Worm (Caenorhabditis elegans) whole organism, midembryonic: Measurements from ENCODE around the gene cdr-2.

Experiments used
- T22C8.4 ChIP-seq: fragments of 200-800 bp; sonication (Bioruptor generic); IDR thresholded peaks from 2 replicates; pipeline ENCODE4 v1.3.6; 2022; ENCODE audit warnings: missing genetic modification characterization, missing compliant biosample characterization
- cog-1 ChIP-seq: sonication (generic microtip); optimal IDR thresholded peaks from 2 replicates; lab custom pipeline; 2016; ENCODE audit warnings: missing genetic modification characterization, missing compliant biosample characterization
- flt-1 ChIP-seq: fragments of 200-800 bp; sonication (Bioruptor generic); IDR thresholded peaks from 2 replicates; pipeline ENCODE4 v1.3.6; 2022; ENCODE audit warnings: missing genetic modification characterization, missing compliant biosample characterization
- klf-2 ChIP-seq: fragments of 200-800 bp; sonication (Bioruptor generic); conservative IDR thresholded peaks from 2 replicates; pipeline ENCODE4 v1.3.6; 2022; ENCODE audit warnings: missing genetic modification reagents, missing genetic modification characterization, missing compliant biosample characterization
- med-1 ChIP-seq: sonication (generic microtip); optimal IDR thresholded peaks from 2 replicates; lab custom pipeline; 2017; ENCODE audit warnings: missing genetic modification characterization, mild to moderate bottlenecking, missing compliant biosample characterization, antibody characterized with exemption, missing genetic modification reagents; ENCODE audit not compliant: insufficient read depth
- ref-1 ChIP-seq: fragments of 200-800 bp; sonication (Bioruptor generic); conservative IDR thresholded peaks from 2 replicates; pipeline ENCODE4 v1.3.6; 2022; ENCODE audit warnings: missing genetic modification reagents, missing genetic modification characterization, missing compliant biosample characterization
- tab-1 ChIP-seq: fragments of 200-800 bp; sonication (Bioruptor generic); IDR thresholded peaks from 2 replicates; pipeline ENCODE4 v1.3.6; 2022; ENCODE audit warnings: missing genetic modification characterization, missing compliant biosample characterization
- ztf-23 ChIP-seq: fragments of 200-800 bp; sonication (Bioruptor generic); IDR thresholded peaks from 2 replicates; pipeline ENCODE4 v1.3.6; 2022; ENCODE audit warnings: missing genetic modification reagents, missing genetic modification characterization, missing compliant biosample characterization
- ztf-29 ChIP-seq: fragments of 200-800 bp; sonication (Bioruptor generic); IDR thresholded peaks from 2 replicates; pipeline ENCODE4 v1.3.6; 2022; ENCODE audit warnings: missing genetic modification reagents, missing genetic modification characterization, missing compliant biosample characterization

cdr-2 gene

ce11 chrV:12415656-12416055 lies at the start of gene cdr-2:
TSS of gene cdr-2 (minus strand) at chrV:12415709.
- TF ChIP-seq T22C8.4 (GFP tag; lab: Robert Waterston, UW) = no peak
- no peak for TF ChIP-seq ztf-23 (GFP tag; lab: Robert Waterston, UW)
- no peak for TF ChIP-seq flt-1 (GFP tag; lab: Robert Waterston, UW)
- TF ChIP-seq tab-1 (GFP tag; lab: Robert Waterston, UW) = no peak

DNA sequence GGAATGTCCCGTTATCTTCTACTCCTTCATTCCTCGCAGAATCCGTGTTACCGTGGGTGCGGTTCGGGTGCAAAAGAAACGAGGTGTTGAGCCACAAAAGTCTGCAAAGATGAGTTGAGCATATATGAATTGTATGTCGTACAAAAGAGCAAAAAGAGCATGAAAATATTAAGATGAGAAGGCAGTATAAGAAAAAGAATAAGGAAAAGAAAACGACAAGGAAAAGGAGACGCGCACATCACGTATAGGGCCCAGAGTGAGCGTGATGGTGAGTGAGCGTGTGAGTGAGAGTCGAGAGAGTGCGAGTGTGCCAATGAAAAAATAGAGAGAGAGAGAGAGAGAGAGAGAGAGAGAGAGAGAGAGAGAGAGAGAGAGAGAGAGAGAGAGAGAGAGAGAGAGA lies 47.4 kb upstream of the cdr-2 start, which contains the start of gene egl-10:
Gene egl-10, minus strand, starts transcription at position 101 of the 400 bp plus-strand sequence.
- no peak for TF ChIP-seq cog-1
- no peak for TF ChIP-seq ztf-23 (GFP tag; lab: Robert Waterston, UW)
- no peak for TF ChIP-seq tab-1 (GFP tag; lab: Robert Waterston, UW)
- no peak for TF ChIP-seq med-1 (GFP tag; lab: Kevin White, UChicago)
- TF ChIP-seq flt-1 (GFP tag; lab: Robert Waterston, UW) = no peak
- TF ChIP-seq T22C8.4 (GFP tag; lab: Robert Waterston, UW) = no peak
- TF ChIP-seq ztf-29 (GFP tag; lab: Robert Waterston, UW) = no peak
- TF ChIP-seq ref-1 (GFP tag; lab: Robert Waterston, UW) = no peak
- TF ChIP-seq klf-2 = no peak

ce11 chrV:12460583-12460982 lies 45.1 kb upstream of the cdr-2 start:
- TF ChIP-seq klf-2 = no peak
- TF ChIP-seq tab-1 (GFP tag; lab: Robert Waterston, UW) = no peak
- TF ChIP-seq med-1 (GFP tag; lab: Kevin White, UChicago) = no peak
- TF ChIP-seq flt-1 (GFP tag; lab: Robert Waterston, UW) = no peak
- TF ChIP-seq cog-1 = no peak
- no peak for TF ChIP-seq ref-1 (GFP tag; lab: Robert Waterston, UW)
- no peak for TF ChIP-seq ztf-23 (GFP tag; lab: Robert Waterston, UW)
- no peak for TF ChIP-seq ztf-29 (GFP tag; lab: Robert Waterston, UW)
- TF ChIP-seq T22C8.4 (GFP tag; lab: Robert Waterston, UW) = no peak

DNA sequence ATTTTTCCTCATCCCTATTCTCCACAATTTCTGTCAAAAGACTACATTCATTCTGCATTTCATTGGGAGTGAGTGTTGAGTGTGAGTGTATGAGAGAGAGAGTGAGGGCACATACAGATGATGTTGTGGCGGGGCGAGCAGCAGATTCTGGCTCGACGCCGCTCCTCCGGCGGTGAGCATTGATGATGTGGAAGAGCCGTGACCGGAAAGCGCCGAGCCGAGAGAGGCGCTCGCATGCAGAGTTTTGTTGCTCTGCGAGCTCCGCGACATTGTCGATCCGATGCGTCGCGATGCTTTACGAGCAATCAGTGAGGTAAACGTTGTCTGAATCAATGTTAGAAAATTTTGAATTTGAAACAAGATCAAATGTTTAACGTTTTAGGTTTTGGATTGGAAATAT lies 40.2 kb upstream of the cdr-2 start:
- TF ChIP-seq cog-1 = no peak
- no peak for TF ChIP-seq tab-1 (GFP tag; lab: Robert Waterston, UW)
- no peak for TF ChIP-seq flt-1 (GFP tag; lab: Robert Waterston, UW)
- TF ChIP-seq ztf-29 (GFP tag; lab: Robert Waterston, UW) = no peak
- TF ChIP-seq ztf-23 (GFP tag; lab: Robert Waterston, UW) = no peak
- TF ChIP-seq klf-2 = no peak
- TF ChIP-seq ref-1 (GFP tag; lab: Robert Waterston, UW) = no peak
- TF ChIP-seq T22C8.4 (GFP tag; lab: Robert Waterston, UW) = no peak
- TF ChIP-seq med-1 (GFP tag; lab: Kevin White, UChicago) = no peak

DNA sequence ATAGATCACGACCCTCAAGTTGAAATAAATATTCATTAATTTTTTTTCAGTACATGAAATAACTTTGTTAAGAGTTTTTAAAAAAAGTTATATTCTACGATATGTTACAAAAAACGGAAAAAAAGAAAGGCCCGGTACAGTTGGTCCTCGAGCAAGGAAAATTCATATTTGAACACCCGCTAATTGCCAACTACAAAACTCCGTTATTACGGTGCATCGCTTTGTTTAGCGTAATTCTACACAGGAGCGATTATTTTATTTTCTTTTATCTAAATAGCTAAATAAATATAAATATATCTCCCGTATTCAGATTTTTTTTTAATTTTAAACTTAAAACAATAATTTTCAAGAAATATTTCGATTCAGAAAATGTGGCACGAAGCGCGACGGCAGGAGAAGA lies 34.9 kb upstream of the cdr-2 start, which contains the start of gene F28C1.1:
Gene F28C1.1, plus strand, starts transcription at position 365 of the 400 bp plus-strand sequence.
- no peak for TF ChIP-seq tab-1 (GFP tag; lab: Robert Waterston, UW)

ce11 chrV:12449902-12450301 lies 34.4 kb upstream of the cdr-2 start, which contains the start of gene C54D10.10:
TSS of gene C54D10.10 (minus strand) at chrV:12450002.
- TF ChIP-seq flt-1 (GFP tag; lab: Robert Waterston, UW) (no peak), ztf-23 (GFP tag; lab: Robert Waterston, UW) (no peak), cog-1 (no peak), tab-1 (GFP tag; lab: Robert Waterston, UW) (no peak), med-1 (GFP tag; lab: Kevin White, UChicago) (no peak), T22C8.4 (GFP tag; lab: Robert Waterston, UW) (no peak), klf-2 (no peak), ref-1 (GFP tag; lab: Robert Waterston, UW) (no peak), ztf-29 (GFP tag; lab: Robert Waterston, UW) (no peak)

- TF ChIP-seq flt-1 (GFP tag; lab: Robert Waterston, UW) (no peak), ref-1 (GFP tag; lab: Robert Waterston, UW) (no peak), med-1 (GFP tag; lab: Kevin White, UChicago) (no peak), cog-1 (no peak), klf-2 (no peak), ztf-29 (GFP tag; lab: Robert Waterston, UW) (no peak), tab-1 (GFP tag; lab: Robert Waterston, UW) (no peak), ztf-23 (GFP tag; lab: Robert Waterston, UW) (no peak), T22C8.4 (GFP tag; lab: Robert Waterston, UW) (no peak)
These were observed 31.4 kb upstream of the cdr-2 start, which contains the start of the genes pals-38 and C54D10.9 for ce11 chrV:12446895-12447294. TSS of gene pals-38 (minus strand) at chrV:12446995. TSS of gene C54D10.9 (plus strand) at chrV:12447153.

ce11 chrV:12443754-12444153 lies 28.2 kb upstream of the cdr-2 start, which contains the start of gene pals-39:
TSS of gene pals-39 (minus strand) at chrV:12443854.
- TF ChIP-seq ztf-23 (GFP tag; lab: Robert Waterston, UW) (no peak), tab-1 (GFP tag; lab: Robert Waterston, UW) (no peak), ztf-29 (GFP tag; lab: Robert Waterston, UW) (no peak), flt-1 (GFP tag; lab: Robert Waterston, UW) (no peak), med-1 (GFP tag; lab: Kevin White, UChicago) (no peak), ref-1 (GFP tag; lab: Robert Waterston, UW) (no peak), klf-2 (no peak), cog-1 (no peak), T22C8.4 (GFP tag; lab: Robert Waterston, UW) (no peak)

ce11 chrV:12441420-12441819 lies 25.9 kb upstream of the cdr-2 start, which contains the start of gene pals-37:
TSS of gene pals-37 (minus strand) at chrV:12441520.
- TF ChIP-seq ref-1 (GFP tag; lab: Robert Waterston, UW) (no peak), cog-1 (no peak), med-1 (GFP tag; lab: Kevin White, UChicago) (no peak), klf-2 (no peak), tab-1 (GFP tag; lab: Robert Waterston, UW) (no peak), T22C8.4 (GFP tag; lab: Robert Waterston, UW) (no peak), flt-1 (GFP tag; lab: Robert Waterston, UW) (no peak), ztf-29 (GFP tag; lab: Robert Waterston, UW) (no peak), ztf-23 (GFP tag; lab: Robert Waterston, UW) (no peak)
